Worm (Caenorhabditis elegans): ENCODE measurements around the gene cra-1.

Gene cra-1

ce11 chrIII:6887574-6887973 is 18.3 kb upstream of the cra-1 start (continued):
- TF ChIP-seq T26A5.8 (tag; optimal IDR thresholded peaks at IDR 0.05) (no peak), repo-1 (tag; optimal IDR thresholded peaks at IDR 0.05) (peak; percentile 54), attf-3 (GFP tag; conservative IDR thresholded peaks at IDR 0.05) (peak; percentile 64), chd-7 (tag; optimal IDR thresholded peaks at IDR 0.05) (peak; percentile 58), lin-26 (GFP tag; IDR thresholded peaks at IDR 0.05) (peak; percentile 96), unc-130 (GFP tag; optimal IDR thresholded peaks at IDR 0.05) (peak; percentile 75), tbx-9 (tag; optimal IDR thresholded peaks at IDR 0.05; ENCODE audit: borderline replicate concordance) (no peak), Y53F4B.3 (GFP tag; IDR thresholded peaks at IDR 0.05) (peak; percentile 83; the same call in 1 of the 2 replicates), athp-1 (tag; optimal IDR thresholded peaks at IDR 0.05) (peak; percentile 63), aptf-3 (GFP tag; IDR thresholded peaks at IDR 0.05) (no peak), die-1 (tag; optimal IDR thresholded peaks at IDR 0.05) (peak; percentile 93), lin-35 (GFP tag; optimal IDR thresholded peaks at IDR 0.05) (peak in 1 of 3 experiments; percentile 60), Y56A3A.18 (GFP tag; IDR thresholded peaks at IDR 0.05) (peak; percentile 92), F57C9.4 (tag; optimal IDR thresholded peaks at IDR 0.05) (no peak), F52B5.7 (tag; optimal IDR thresholded peaks at IDR 0.05) (peak; percentile 66), attf-6 (GFP tag; IDR thresholded peaks at IDR 0.05) (no peak), F55B11.4 (tag; optimal IDR thresholded peaks at IDR 0.05; ENCODE audit: borderline replicate concordance, insufficient read depth) (no peak), efl-1 (GFP tag; optimal IDR thresholded peaks at IDR 0.05) (peak; percentile 30), lin-40 (tag; optimal IDR thresholded peaks at IDR 0.05) (peak; percentile 21), him-1 (tag; optimal IDR thresholded peaks at IDR 0.05) (peak; percentile 43), K11D2.4 (GFP tag; IDR thresholded peaks at IDR 0.05) (no peak; the same call in 1 of the 2 replicates), ama-1 (optimal IDR thresholded peaks at IDR 0.05) (no peak), ama-1 (GFP tag; optimal IDR thresholded peaks at IDR 0.05) (peak in 1 of 2 experiments; percentile 89), zim-3 (tag; optimal IDR thresholded peaks at IDR 0.05) (peak; percentile 47), lag-1 (GFP tag; IDR thresholded peaks at IDR 0.05) (0 out of 2 replicates have a peak, but pooled peaks have one; percentile 62), dpl-1 (GFP tag; optimal IDR thresholded peaks at IDR 0.05) (no peak), mel-28 (tag; optimal IDR thresholded peaks at IDR 0.05; ENCODE audit: borderline replicate concordance) (no peak), ceh-79 (tag; optimal IDR thresholded peaks at IDR 0.05) (no peak), F49E8.2 (tag; optimal IDR thresholded peaks at IDR 0.05; ENCODE audit: insufficient read depth) (peak; percentile 76), Y53G8AR.9 (GFP tag; conservative IDR thresholded peaks at IDR 0.05) (peak; percentile 62; the same call in 1 of the 2 replicates), pbrm-1 (GFP tag; IDR thresholded peaks at IDR 0.05) (peak; percentile 85), aptf-2 (GFP tag; conservative IDR thresholded peaks at IDR 0.05) (0 out of 2 replicates have a peak, but pooled peaks have one; percentile 30), let-607 (tag; optimal IDR thresholded peaks at IDR 0.05) (peak; percentile 6 to 38), rpc-1 (optimal IDR thresholded peaks at IDR 0.05) (peak; percentile 86), rpc-1 (tag; optimal IDR thresholded peaks at IDR 0.05) (peak; percentile 93), hrde-1 (tag; optimal IDR thresholded peaks at IDR 0.05; ENCODE audit: borderline replicate concordance) (peak; percentile 85), lsl-1 (GFP tag; optimal IDR thresholded peaks at IDR 0.05) (peak; percentile 39), nhr-179 (tag; optimal IDR thresholded peaks at IDR 0.05) (no peak), ztf-18 (tag; optimal IDR thresholded peaks at IDR 0.05) (peak; percentile 78), Y79H2A.3 (GFP tag; conservative IDR thresholded peaks at IDR 0.05) (peak; percentile 72; the same call in 1 of the 2 replicates), hlh-26 (GFP tag; conservative IDR thresholded peaks at IDR 0.05) (no peak), lsy-27 (tag; optimal IDR thresholded peaks at IDR 0.05; ENCODE audit: borderline replicate concordance, insufficient read depth) (peak; percentile 64), ztf-26 (tag; optimal IDR thresholded peaks at IDR 0.05) (peak; percentile 41), Y95B8A.8 (GFP tag; IDR thresholded peaks at IDR 0.05) (0 out of 2 replicates have a peak, but pooled peaks have one; percentile 63), ccch-3 (GFP tag; optimal IDR thresholded peaks at IDR 0.05) (no peak), B0035.1 (tag; optimal IDR thresholded peaks at IDR 0.05) (no peak), rcor-1 (GFP tag; IDR thresholded peaks at IDR 0.05) (peak; percentile 76), somi-1 (GFP tag; optimal IDR thresholded peaks at IDR 0.05) (peak; percentile 26), xnd-1 (tag; optimal IDR thresholded peaks at IDR 0.05) (no peak)
